Fruit fly (Drosophila melanogaster): ENCODE data around the gene Mkrn1.

The Mkrn1 gene

dm6 chr3L:21507354-21507928, 26.1 kb downstream of the Mkrn1 start, which contains the start of the genes Glg1 and M6 (continued):
- peak; percentile 61 for TF ChIP-seq CG7556 (GFP tag; optimal IDR thresholded peaks at IDR 0.05)
- TF ChIP-seq Oli (tag; optimal IDR thresholded peaks at IDR 0.05), result peak; percentile 53
- TF ChIP-seq disco-r (GFP tag; optimal IDR thresholded peaks at IDR 0.05), result no peak
- TF ChIP-seq zf30C (GFP tag; optimal IDR thresholded peaks at IDR 0.05), result no peak
- peak; percentile 54 for TF ChIP-seq unpg (GFP tag; optimal IDR thresholded peaks at IDR 0.05)
- peak; percentile 67 for TF ChIP-seq CG17328 (GFP tag; IDR thresholded peaks at IDR 0.05)
- peak; percentile 60 for TF ChIP-seq tin (GFP tag; optimal IDR thresholded peaks at IDR 0.05)
- peak; percentile 40 for TF ChIP-seq caup (GFP tag; optimal IDR thresholded peaks at IDR 0.05; ENCODE audit: severe bottlenecking)
- TF ChIP-seq rib (GFP tag; IDR thresholded peaks at IDR 0.05), result no peak
- peak; percentile 34 for TF ChIP-seq CG18764 (GFP tag; optimal IDR thresholded peaks at IDR 0.05)
- no peak for TF ChIP-seq toy (GFP tag; IDR thresholded peaks at IDR 0.05)
- TF ChIP-seq CTCF (GFP tag; optimal IDR thresholded peaks at IDR 0.05), result peak; percentile 63
- no peak for TF ChIP-seq CG11398 (GFP tag; optimal IDR thresholded peaks at IDR 0.05)
- no peak for TF ChIP-seq prd (optimal IDR thresholded peaks at IDR 0.05)
- peak; percentile 72 for TF ChIP-seq prd (GFP tag; IDR thresholded peaks at IDR 0.05)
- TF ChIP-seq sug (tag; optimal IDR thresholded peaks at IDR 0.05), result peak; percentile 74
- no peak for TF ChIP-seq CG12299 (tag; optimal IDR thresholded peaks at IDR 0.05)
- no peak for TF ChIP-seq kah (GFP tag; optimal IDR thresholded peaks at IDR 0.05)
- TF ChIP-seq CG6854 (GFP tag; optimal IDR thresholded peaks at IDR 0.05), result no peak
- peak; percentile 68 for TF ChIP-seq CG10147 (GFP tag; optimal IDR thresholded peaks at IDR 0.05)
- TF ChIP-seq Dbx (GFP tag; IDR thresholded peaks at IDR 0.05), result peak; percentile 74
- no peak for TF ChIP-seq pita (GFP tag; optimal IDR thresholded peaks at IDR 0.05)
- TF ChIP-seq D19B (GFP tag; optimal IDR thresholded peaks at IDR 0.05), result peak; percentile 21
- peak; percentile 55 for TF ChIP-seq E2f2 (GFP tag; IDR thresholded peaks at IDR 0.05)
- TF ChIP-seq BEAF-32 (GFP tag; optimal IDR thresholded peaks at IDR 0.05), result peak; percentile 97
- no peak for TF ChIP-seq cas (GFP tag; IDR thresholded peaks at IDR 0.05)
- TF ChIP-seq CG8944 (GFP tag; optimal IDR thresholded peaks at IDR 0.05), result peak; percentile 58
- peak; percentile 42 for TF ChIP-seq CG1647 (GFP tag; optimal IDR thresholded peaks at IDR 0.05)
- TF ChIP-seq wek (GFP tag; optimal IDR thresholded peaks at IDR 0.05), result no peak
- peak; percentile 63 for TF ChIP-seq CG9609 (GFP tag; optimal IDR thresholded peaks at IDR 0.05)
- TF ChIP-seq H2.0 (GFP tag; IDR thresholded peaks at IDR 0.05), result peak; percentile 46
- TF ChIP-seq Usf (GFP tag; optimal IDR thresholded peaks at IDR 0.05), result peak; percentile 19
- no peak for TF ChIP-seq CG17912 (GFP tag; optimal IDR thresholded peaks at IDR 0.05)
- peak; percentile 5 for TF ChIP-seq CG7928 (GFP tag; optimal IDR thresholded peaks at IDR 0.05)
- peak; percentile 40 for TF ChIP-seq twi (tag; optimal IDR thresholded peaks at IDR 0.05)
- TF ChIP-seq Mes4 (GFP tag; optimal IDR thresholded peaks at IDR 0.05), result no peak
- peak; percentile 37 for TF ChIP-seq gro (GFP tag; optimal IDR thresholded peaks at IDR 0.05)
- peak; percentile 13 for TF ChIP-seq ab (GFP tag; optimal IDR thresholded peaks at IDR 0.05)
- TF ChIP-seq chn (GFP tag; optimal IDR thresholded peaks at IDR 0.05), result peak; percentile 68
- TF ChIP-seq CG4328 (GFP tag; optimal IDR thresholded peaks at IDR 0.05), result peak; percentile 29
- TF ChIP-seq CG2129 (GFP tag; IDR thresholded peaks at IDR 0.05; ENCODE audit: partially characterized antibody), result peak; percentile 89
- peak; percentile 92 for TF ChIP-seq inv (GFP tag; IDR thresholded peaks at IDR 0.05; ENCODE audit: partially characterized antibody)
- peak; percentile 51 for TF ChIP-seq dmrt11E (tag; optimal IDR thresholded peaks at IDR 0.05)
- peak; percentile 47 for TF ChIP-seq HHEX (GFP tag; optimal IDR thresholded peaks at IDR 0.05)
- no peak for TF ChIP-seq Oaz (GFP tag; IDR thresholded peaks at IDR 0.05)
- TF ChIP-seq CG6813 (GFP tag; optimal IDR thresholded peaks at IDR 0.05), result no peak
- no peak for TF ChIP-seq mirr (GFP tag; optimal IDR thresholded peaks at IDR 0.05)
- TF ChIP-seq CG12769 (tag; optimal IDR thresholded peaks at IDR 0.05), result peak; percentile 80
- TF ChIP-seq pzg (GFP tag; optimal IDR thresholded peaks at IDR 0.05), result peak; percentile 77
- TF ChIP-seq CG7786 (GFP tag; optimal IDR thresholded peaks at IDR 0.05), result peak; percentile 72
- TF ChIP-seq CG5953 (GFP tag; IDR thresholded peaks at IDR 0.05), result no peak

Measured in whole organism, embryonic.